Fruit fly (Drosophila melanogaster) whole organism, embryonic: ENCODE data around the gene Arl8.

Experiments used
- Awh ChIP-seq: fragments of 200-800 bp; sonication (Bioruptor generic); IDR thresholded peaks from 2 replicates; pipeline ENCODE4, ENCODE4 v1.3.6; 2022; ENCODE audit warnings: missing biosample characterization, missing genetic modification characterization
- CG10209 ChIP-seq: fragments of 200-800 bp; sonication (Bioruptor generic); optimal IDR thresholded peaks from 3 replicates; lab custom pipeline; 2017; ENCODE audit warnings: missing biosample characterization, mild to moderate bottlenecking, missing genetic modification characterization, missing genetic modification reagents
- CG10979 ChIP-seq: fragments of 200-800 bp; sonication (Bioruptor generic); optimal IDR thresholded peaks from 2 replicates; lab custom pipeline; 2018; ENCODE audit warnings: missing biosample characterization, mild to moderate bottlenecking, missing genetic modification characterization, moderate library complexity
- CG12659 ChIP-seq: fragments of 200-800 bp; sonication (Bioruptor generic); optimal IDR thresholded peaks from 3 replicates; lab custom pipeline; 2017; ENCODE audit warnings: mild to moderate bottlenecking, missing biosample characterization, missing genetic modification reagents, missing genetic modification characterization
- CG12942 ChIP-seq: fragments of 200-800 bp; sonication (Bioruptor generic); optimal IDR thresholded peaks from 3 replicates; lab custom pipeline; 2016; ENCODE audit warnings: missing biosample characterization, missing genetic modification characterization
- CG14014 ChIP-seq: fragments of 200-800 bp; sonication (Bioruptor generic); IDR thresholded peaks from 2 replicates; pipeline ENCODE4 v1.3.6; 2022; ENCODE audit warnings: missing biosample characterization, missing genetic modification characterization
- CG17568 ChIP-seq: fragments of 200-800 bp; sonication (Bioruptor generic); optimal IDR thresholded peaks from 2 replicates; lab custom pipeline; 2018; ENCODE audit warnings: missing biosample characterization, mild to moderate bottlenecking, missing genetic modification characterization, moderate library complexity
- CG18262 ChIP-seq: fragments of 200-800 bp; optimal IDR thresholded peaks from 3 replicates; lab custom pipeline; 2019; ENCODE audit warnings: missing biosample characterization, mild to moderate bottlenecking, missing genetic modification characterization, moderate library complexity
- CG18599 ChIP-seq: fragments of 200-800 bp; sonication (Bioruptor generic); optimal IDR thresholded peaks from 3 replicates; lab custom pipeline; 2017; ENCODE audit warnings: missing biosample characterization, missing genetic modification characterization, mild to moderate bottlenecking, moderate library complexity, missing genetic modification reagents
- CG2678 ChIP-seq: fragments of 200-800 bp; sonication (Bioruptor generic); optimal IDR thresholded peaks from 3 replicates; lab custom pipeline; 2019; ENCODE audit warnings: missing biosample characterization, mild to moderate bottlenecking, missing genetic modification characterization, moderate library complexity
- CG4282 ChIP-seq: fragments of 200-800 bp; sonication (Bioruptor generic); optimal IDR thresholded peaks from 2 replicates; lab custom pipeline; 2016; ENCODE audit warnings: missing biosample characterization, missing genetic modification characterization
- CG6813 ChIP-seq: fragments of 200-800 bp; sonication (Bioruptor generic); optimal IDR thresholded peaks from 2 replicates; lab custom pipeline; 2017; ENCODE audit warnings: missing biosample characterization, missing genetic modification characterization, mild to moderate bottlenecking, moderate library complexity, missing genetic modification reagents
- CG7271 ChIP-seq: fragments of 200-800 bp; sonication (Bioruptor generic); optimal IDR thresholded peaks from 2 replicates; lab custom pipeline; 2018; ENCODE audit warnings: missing biosample characterization, mild to moderate bottlenecking, missing genetic modification characterization, moderate library complexity
- CG7357 ChIP-seq: fragments of 200-800 bp; sonication (Bioruptor generic); IDR thresholded peaks from 3 replicates; pipeline ENCODE4 v1.3.6; 2022; ENCODE audit warnings: missing biosample characterization, missing genetic modification characterization
- CG8281 ChIP-seq: fragments of 200-800 bp; sonication (Bioruptor generic); optimal IDR thresholded peaks from 2 replicates; lab custom pipeline; 2018; ENCODE audit warnings: missing biosample characterization, mild to moderate bottlenecking, missing genetic modification characterization, moderate library complexity
- CG8290 ChIP-seq, 3 experiments: fragments of 200-800 bp; sonication (Bioruptor generic); optimal IDR thresholded peaks; 2 replicates each; lab custom pipeline; 2016 to 2019; ENCODE audit warnings: missing biosample characterization in 3 of 3, missing genetic modification characterization in 3 of 3, mild to moderate bottlenecking in 2 of 3, moderate library complexity in 1 of 3
- CG9609 ChIP-seq: fragments of 200-800 bp; sonication (Bioruptor generic); optimal IDR thresholded peaks from 3 replicates; lab custom pipeline; 2016; ENCODE audit warnings: missing biosample characterization, missing genetic modification characterization
- Chrac-16 ChIP-seq: fragments of 200-800 bp; sonication (Bioruptor generic); optimal IDR thresholded peaks from 3 replicates; lab custom pipeline; 2016; ENCODE audit warnings: missing biosample characterization, missing genetic modification characterization
- CoRest ChIP-seq: fragments of 200-800 bp; sonication (Bioruptor generic); optimal IDR thresholded peaks from 3 replicates; lab custom pipeline; 2018; ENCODE audit warnings: missing biosample characterization, mild to moderate bottlenecking, missing genetic modification characterization, moderate library complexity
- D ChIP-seq, 2 experiments: fragments of 200-800 bp in 1 of 2; fragments of >200 bp in 1 of 2; sonication (Bioruptor generic) in 1 of 2; optimal IDR thresholded peaks; 2 replicates in 1 of 2; 3 replicates in 1 of 2; lab custom pipeline; 2017; ENCODE audit warnings: mild to moderate bottlenecking in 1 of 2, missing biosample characterization in 1 of 2, missing genetic modification characterization in 1 of 2, missing genetic modification reagents in 1 of 2
- Dad ChIP-seq: fragments of 200-800 bp; sonication (Bioruptor generic); optimal IDR thresholded peaks from 3 replicates; lab custom pipeline; 2016; ENCODE audit warnings: missing biosample characterization, missing genetic modification characterization
- Dfd ChIP-seq, 2 experiments: fragments of >200 bp; optimal IDR thresholded peaks; 2 replicates each; lab custom pipeline; 2017; ENCODE audit warnings: missing biosample characterization in 2 of 2, missing genetic modification characterization in 2 of 2
- Ets65A ChIP-seq: fragments of 200-800 bp; sonication (Bioruptor generic); peaks from one replicate; lab custom pipeline; 2016; ENCODE audit warnings: missing biosample characterization, missing genetic modification characterization
- Hmr ChIP-seq: fragments of 200-800 bp; sonication (Bioruptor generic); optimal IDR thresholded peaks from 3 replicates; lab custom pipeline; 2017; ENCODE audit warnings: mild to moderate bottlenecking, missing biosample characterization, missing genetic modification reagents, missing genetic modification characterization
- Lhr ChIP-seq: fragments of 200-800 bp; sonication (Bioruptor generic); optimal IDR thresholded peaks from 3 replicates; lab custom pipeline; 2017; ENCODE audit warnings: mild to moderate bottlenecking, missing biosample characterization, missing genetic modification reagents, missing genetic modification characterization
- Max ChIP-seq: fragments of 200-800 bp; sonication (Bioruptor generic); optimal IDR thresholded peaks from 2 replicates; lab custom pipeline; 2016; ENCODE audit warnings: missing biosample characterization, mild to moderate bottlenecking, missing genetic modification characterization
- Med ChIP-seq: fragments of 200-800 bp; sonication (Bioruptor generic); peaks from one replicate; lab custom pipeline; 2016; ENCODE audit warnings: missing biosample characterization, missing genetic modification characterization, mild to moderate bottlenecking, inconsistent platforms, moderate library complexity
- Meics ChIP-seq: fragments of 200-800 bp; sonication (Bioruptor generic); optimal IDR thresholded peaks from 2 replicates; lab custom pipeline; 2017; ENCODE audit warnings: missing biosample characterization, mild to moderate bottlenecking, missing genetic modification characterization
- Mrtf ChIP-seq: fragments of 200-800 bp; sonication (Bioruptor generic); IDR thresholded peaks from 3 replicates; pipeline ENCODE4 v1.3.6; 2022; ENCODE audit warnings: missing biosample characterization, missing genetic modification characterization
- Sox102F ChIP-seq: fragments of 200-800 bp; sonication (Bioruptor generic); optimal IDR thresholded peaks from 2 replicates; lab custom pipeline; 2018; ENCODE audit warnings: missing biosample characterization, mild to moderate bottlenecking, missing genetic modification characterization, moderate library complexity
- ap ChIP-seq: fragments of 200-800 bp; sonication (Bioruptor generic); IDR thresholded peaks from 2 replicates; pipeline ENCODE4 v1.3.6; 2022; ENCODE audit warnings: missing biosample characterization, missing genetic modification characterization
- bab2 ChIP-seq: fragments of 200-800 bp; sonication (Bioruptor generic); optimal IDR thresholded peaks from 2 replicates; lab custom pipeline; 2016; ENCODE audit warnings: missing biosample characterization, missing genetic modification characterization
- bsh ChIP-seq, 2 experiments: fragments of 200-800 bp; sonication (Bioruptor generic); optimal IDR thresholded peaks; 2 replicates each; lab custom pipeline; 2017 to 2018; ENCODE audit warnings: mild to moderate bottlenecking in 2 of 2, missing biosample characterization in 2 of 2, missing genetic modification characterization in 2 of 2, moderate library complexity in 1 of 2
- ci ChIP-seq: fragments of 200-800 bp; sonication (Bioruptor generic); IDR thresholded peaks from 3 replicates; pipeline ENCODE4 v1.3.6; 2022; ENCODE audit warnings: missing biosample characterization, missing genetic modification characterization
- crol ChIP-seq: fragments of 200-800 bp; sonication (Bioruptor generic); IDR thresholded peaks from 2 replicates; pipeline ENCODE4 v1.3.6; 2022; ENCODE audit warnings: missing biosample characterization, missing genetic modification characterization
- en ChIP-seq: fragments of 200-800 bp; sonication (Bioruptor generic); optimal IDR thresholded peaks from 2 replicates; lab custom pipeline; 2016; ENCODE audit warnings: missing biosample characterization, missing genetic modification characterization
- ewg ChIP-seq: fragments of 200-800 bp; sonication (Bioruptor generic); optimal IDR thresholded peaks from 3 replicates; lab custom pipeline; 2017; ENCODE audit warnings: mild to moderate bottlenecking, missing biosample characterization, missing genetic modification reagents, missing genetic modification characterization
- exex ChIP-seq: fragments of 200-800 bp; sonication (Bioruptor generic); optimal IDR thresholded peaks from 4 replicates; lab custom pipeline; 2018; ENCODE audit warnings: missing biosample characterization, mild to moderate bottlenecking, missing genetic modification characterization, moderate library complexity
- gem ChIP-seq: fragments of 200-800 bp; sonication (Bioruptor generic); optimal IDR thresholded peaks from 2 replicates; lab custom pipeline; 2019; ENCODE audit warnings: missing biosample characterization, mild to moderate bottlenecking, missing genetic modification characterization, moderate library complexity
- lov ChIP-seq, 2 experiments: fragments of 200-800 bp in 1 of 2; fragments of >200 bp in 1 of 2; sonication (Bioruptor generic) in 1 of 2; IDR thresholded peaks in 1 of 2; optimal IDR thresholded peaks in 1 of 2; 2 replicates in 1 of 2; 3 replicates in 1 of 2; pipeline versions ENCODE4 v1.3.6 to Lab custom; 2017 to 2022; ENCODE audit warnings: missing biosample characterization in 1 of 2, missing genetic modification characterization in 1 of 2
- row ChIP-seq: fragments of 200-800 bp; sonication (Bioruptor generic); IDR thresholded peaks from 3 replicates; pipeline ENCODE4 v1.3.6; 2022; ENCODE audit warnings: missing biosample characterization, missing genetic modification characterization
- sr ChIP-seq: fragments of 200-800 bp; sonication (Bioruptor generic); IDR thresholded peaks from 3 replicates; pipeline ENCODE4 v1.3.6; 2022; ENCODE audit warnings: missing biosample characterization, missing genetic modification characterization
- unpg ChIP-seq: fragments of 200-800 bp; sonication (Bioruptor generic); optimal IDR thresholded peaks from 3 replicates; lab custom pipeline; 2018; ENCODE audit warnings: missing biosample characterization, mild to moderate bottlenecking, missing genetic modification characterization, moderate library complexity
- z ChIP-seq: fragments of 200-800 bp; sonication (Bioruptor generic); IDR thresholded peaks from 3 replicates; pipeline ENCODE4 v1.3.6; 2022; ENCODE audit warnings: missing biosample characterization, missing genetic modification characterization

Arl8 gene

dm6 chr3R:8153958-8154606 is 27.7 kb downstream of the Arl8 start (continued):
- peak; percentile 24 for TF ChIP-seq CG10979 (tag; lab: Kevin White, UChicago)
- no peak for TF ChIP-seq Mrtf (GFP tag; lab: Robert Waterston, UW)
- peak; percentile 20 for TF ChIP-seq CG2678
- peak; percentile 46 for TF ChIP-seq CG18262
- no peak for TF ChIP-seq z
- TF ChIP-seq row = peak; percentile 40; the same call in 2 of the 3 replicates
- no peak for TF ChIP-seq CG17568 (GFP tag; lab: Kevin White, UChicago)
- no peak for TF ChIP-seq Dfd (GFP tag; optimal IDR thresholded peaks at IDR 0.05; lab: Kevin White, UChicago)
- TF ChIP-seq, all 482 proteins: peak for 19

DNA sequence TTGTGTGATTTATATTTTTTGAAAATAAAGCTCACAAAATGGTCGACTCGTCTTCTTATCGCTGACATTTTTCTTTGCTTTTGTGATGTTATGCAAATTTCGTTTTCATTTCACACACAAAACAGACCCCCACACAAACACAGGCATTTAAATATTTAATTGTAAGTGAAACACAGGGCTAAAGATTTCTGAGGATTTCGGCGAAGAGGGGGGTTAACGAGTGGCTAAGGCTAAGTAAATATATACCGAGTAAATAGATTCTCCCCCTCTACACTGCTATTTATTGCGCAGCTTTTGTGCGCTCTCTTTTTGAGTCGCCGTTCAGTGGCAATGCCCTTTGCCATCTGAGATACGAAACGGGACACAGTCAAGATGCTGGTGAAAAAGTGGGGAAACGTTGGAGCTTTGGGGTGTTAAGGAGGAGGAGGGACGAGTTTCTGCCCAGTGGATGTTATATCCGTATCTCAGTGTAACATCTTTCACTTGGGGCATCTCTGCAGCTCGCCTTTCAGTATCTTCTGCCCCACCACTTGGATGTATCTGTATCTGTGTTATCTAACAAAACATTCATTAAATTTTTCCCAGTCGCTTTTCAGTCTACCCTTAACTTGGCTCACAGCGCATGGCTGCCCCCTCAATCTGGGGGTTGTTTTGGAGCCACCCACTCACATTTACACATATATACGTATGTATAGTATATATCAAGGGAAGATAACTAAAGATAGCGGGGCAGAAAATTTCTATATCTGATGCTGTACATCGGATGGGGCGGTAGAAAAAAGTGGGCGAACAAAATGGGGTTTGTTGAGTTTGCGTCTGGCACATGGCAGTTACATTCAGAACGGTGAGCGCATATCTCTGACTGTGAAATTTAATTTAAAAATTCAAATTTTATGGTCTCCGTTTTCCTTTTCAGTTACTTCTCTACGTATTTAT is 29.6 kb downstream of the Arl8 start:
- peak; percentile 7 for TF ChIP-seq CG18599 (GFP tag; lab: Kevin White, UChicago)
- TF ChIP-seq CoRest (tag; lab: Kevin White, UChicago) = peak; percentile 11
- no peak for TF ChIP-seq Max (GFP tag; lab: Kevin White, UChicago)
- peak; percentile 26 for TF ChIP-seq CG6813 (GFP tag; lab: Kevin White, UChicago)
- TF ChIP-seq CG8281 (tag; lab: Kevin White, UChicago) = no peak
- TF ChIP-seq CG14014 (GFP tag; lab: Robert Waterston, UW) = 0 out of 2 replicates have a peak, but pooled peaks have one; percentile 16
- TF ChIP-seq CG9609 = no peak
- peak; percentile 31 for TF ChIP-seq CG2678
- no peak for TF ChIP-seq D (optimal IDR thresholded peaks at IDR 0.05; lab: Kevin White, UChicago)
- TF ChIP-seq D (GFP tag; optimal IDR thresholded peaks at IDR 0.05; lab: Kevin White, UChicago) = peak; percentile 3
- peak; percentile 65 for TF ChIP-seq Awh (GFP tag; lab: Robert Waterston, UW)
- TF ChIP-seq ap (GFP tag; lab: Robert Waterston, UW) = no peak
- peak; percentile 29 for TF ChIP-seq Hmr (GFP tag; lab: Kevin White, UChicago)
- peak; percentile 33 for TF ChIP-seq CG10209
- no peak for TF ChIP-seq en (GFP tag; lab: Kevin White, UChicago)
- TF ChIP-seq Med = peak; percentile 59
- no peak for TF ChIP-seq CG4282 (GFP tag; lab: Kevin White, UChicago)
- TF ChIP-seq CG12659 (GFP tag; lab: Kevin White, UChicago) = no peak
- no peak for TF ChIP-seq lov (optimal IDR thresholded peaks at IDR 0.05; lab: Kevin White, UChicago)
- no peak for TF ChIP-seq lov (GFP tag; IDR thresholded peaks at IDR 0.05; lab: Robert Waterston, UW)
- TF ChIP-seq CG12942 = no peak
- TF ChIP-seq gem (tag; lab: Kevin White, UChicago) = peak; percentile 49
- peak; percentile 29 for TF ChIP-seq Lhr (GFP tag; lab: Kevin White, UChicago)
- no peak for TF ChIP-seq exex
- TF ChIP-seq ewg (GFP tag; lab: Kevin White, UChicago) = no peak
- no peak for TF ChIP-seq CG8290 (GFP tag; optimal IDR thresholded peaks at IDR 0.05; lab: Kevin White, UChicago)
- peak in 1 of 2 experiments; percentile 35 for TF ChIP-seq CG8290 (tag; optimal IDR thresholded peaks at IDR 0.05; lab: Kevin White, UChicago)
- TF ChIP-seq sr (GFP tag; lab: Robert Waterston, UW) = no peak
- no peak for TF ChIP-seq CG7271 (tag; lab: Kevin White, UChicago)
- TF ChIP-seq Meics (GFP tag; lab: Kevin White, UChicago) = no peak
- 0 out of 3 replicates have a peak, but pooled peaks have one; percentile 58 for TF ChIP-seq ci (GFP tag; lab: Robert Waterston, UW)
- TF ChIP-seq unpg (GFP tag; lab: Kevin White, UChicago) = peak; percentile 10
- no peak for TF ChIP-seq Dad (GFP tag; lab: Kevin White, UChicago)
- peak; percentile 40 for TF ChIP-seq Sox102F (GFP tag; lab: Kevin White, UChicago)
- no peak for TF ChIP-seq Chrac-16 (GFP tag; lab: Kevin White, UChicago)
- peak; percentile 24 for TF ChIP-seq bab2 (GFP tag; lab: Kevin White, UChicago)
- peak; percentile 4 for TF ChIP-seq Ets65A (GFP tag; lab: Kevin White, UChicago)
- TF ChIP-seq crol (GFP tag; lab: Robert Waterston, UW) = peak; percentile 48; the same call in 1 of the 2 replicates
- TF ChIP-seq bsh (GFP tag; optimal IDR thresholded peaks at IDR 0.05; lab: Kevin White, UChicago) = peak in 1 of 2 experiments; percentile 50
- no peak for TF ChIP-seq CG7357 (GFP tag; lab: Robert Waterston, UW)
